Fruit fly (Drosophila melanogaster): ENCODE data around the gene alpha-Est2.

Gene alpha-Est2

dm6 chr3R:7492099-7492498 lies 49.5 kb upstream of the alpha-Est2 start (continued):
- TF ChIP-seq Hmr (GFP tag; optimal IDR thresholded peaks at IDR 0.05) (peak; percentile 3), CG8388 (GFP tag; optimal IDR thresholded peaks at IDR 0.05) (no peak), CG13296 (GFP tag; optimal IDR thresholded peaks at IDR 0.05) (no peak), ERR (GFP tag; optimal IDR thresholded peaks at IDR 0.05) (peak; percentile 69), az2 (GFP tag; optimal IDR thresholded peaks at IDR 0.05) (peak; percentile 8), CG4707 (GFP tag; optimal IDR thresholded peaks at IDR 0.05) (no peak), tgo (GFP tag; IDR thresholded peaks at IDR 0.05) (no peak), lmd (GFP tag; IDR thresholded peaks at IDR 0.05) (no peak; the same call in 1 of the 2 replicates), fu2 (GFP tag; optimal IDR thresholded peaks at IDR 0.05) (no peak), CG12744 (GFP tag; optimal IDR thresholded peaks at IDR 0.05) (no peak), gce (GFP tag; IDR thresholded peaks at IDR 0.05) (no peak), slbo (GFP tag; IDR thresholded peaks at IDR 0.05) (peak; percentile 61), cad (GFP tag; optimal IDR thresholded peaks at IDR 0.05) (no peak), CG18619 (GFP tag; optimal IDR thresholded peaks at IDR 0.05) (no peak), cas (GFP tag; IDR thresholded peaks at IDR 0.05) (no peak), lola (GFP tag; optimal IDR thresholded peaks at IDR 0.05) (no peak), pb (GFP tag; optimal IDR thresholded peaks at IDR 0.05) (no peak), Hmx (GFP tag; optimal IDR thresholded peaks at IDR 0.05) (no peak), tna (GFP tag; IDR thresholded peaks at IDR 0.05; ENCODE audit: partially characterized antibody) (peak; percentile 92), CG11093 (GFP tag; IDR thresholded peaks at IDR 0.05) (no peak), Atf6 (GFP tag; IDR thresholded peaks at IDR 0.05) (0 out of 2 replicates have a peak, but pooled peaks have one; percentile 39), gcm2 (GFP tag; optimal IDR thresholded peaks at IDR 0.05) (no peak), btn (GFP tag; optimal IDR thresholded peaks at IDR 0.05) (no peak), schlank (tag; optimal IDR thresholded peaks at IDR 0.05) (no peak), CG2875 (GFP tag; optimal IDR thresholded peaks at IDR 0.05) (no peak), slou (GFP tag; optimal IDR thresholded peaks at IDR 0.05) (no peak), NC2α (GFP tag; optimal IDR thresholded peaks at IDR 0.05) (no peak), hkb (optimal IDR thresholded peaks at IDR 0.05) (no peak), hkb (GFP tag; IDR thresholded peaks at IDR 0.05) (no peak), CG2120 (GFP tag; optimal IDR thresholded peaks at IDR 0.05) (peak; percentile 24), E2f2 (GFP tag; IDR thresholded peaks at IDR 0.05) (0 out of 2 replicates have a peak, but pooled peaks have one; percentile 8), lbe (GFP tag; optimal IDR thresholded peaks at IDR 0.05) (no peak), Max (GFP tag; optimal IDR thresholded peaks at IDR 0.05) (no peak), Fer3 (tag; optimal IDR thresholded peaks at IDR 0.05) (no peak), bab2 (GFP tag; optimal IDR thresholded peaks at IDR 0.05) (no peak), CG10147 (GFP tag; optimal IDR thresholded peaks at IDR 0.05) (peak; percentile 20), Myb (GFP tag; optimal IDR thresholded peaks at IDR 0.05) (no peak), jing (GFP tag; optimal IDR thresholded peaks at IDR 0.05) (no peak), CG4360 (GFP tag; IDR thresholded peaks at IDR 0.05) (no peak), kah (GFP tag; optimal IDR thresholded peaks at IDR 0.05) (no peak), toy (GFP tag; IDR thresholded peaks at IDR 0.05) (0 out of 2 replicates have a peak, but pooled peaks have one; percentile 15), CoRest (tag; optimal IDR thresholded peaks at IDR 0.05) (peak; percentile 46), CG4282 (GFP tag; optimal IDR thresholded peaks at IDR 0.05) (no peak), sens-2 (GFP tag; IDR thresholded peaks at IDR 0.05) (no peak), CG2712 (tag; optimal IDR thresholded peaks at IDR 0.05) (no peak), nerfin-1 (tag; optimal IDR thresholded peaks at IDR 0.05) (no peak), CG3838 (GFP tag; optimal IDR thresholded peaks at IDR 0.05) (no peak), Scr (GFP tag; IDR thresholded peaks at IDR 0.05; ENCODE audit: partially characterized antibody) (peak; percentile 55), mirr (GFP tag; optimal IDR thresholded peaks at IDR 0.05) (peak; percentile 30), Doc2 (GFP tag; IDR thresholded peaks at IDR 0.05) (no peak), CG7271 (tag; optimal IDR thresholded peaks at IDR 0.05) (no peak), odd (GFP tag; optimal IDR thresholded peaks at IDR 0.05) (no peak), sim (GFP tag; IDR thresholded peaks at IDR 0.05) (no peak)

Data from whole organism, embryonic.